Worm (Caenorhabditis elegans) whole organism, young adult: ENCODE data around the gene hut-1.

Experiments
- B0019.2 ChIP-seq: fragments of 200-800 bp; sonication (Bioruptor generic); conservative IDR thresholded peaks from 2 replicates; pipeline ENCODE4 v1.3.6; 2022; ENCODE audit warnings: missing genetic modification reagents, missing genetic modification characterization, missing compliant biosample characterization
- B0261.1 ChIP-seq: sonication (generic microtip); optimal IDR thresholded peaks from 2 replicates; lab custom pipeline; 2016; ENCODE audit warnings: mild to moderate bottlenecking, missing genetic modification characterization, moderate library complexity, missing compliant biosample characterization
- F57A8.1 ChIP-seq: fragments of 200-800 bp; sonication (Bioruptor generic); optimal IDR thresholded peaks from 2 replicates; lab custom pipeline; 2018; ENCODE audit warnings: mild to moderate bottlenecking, missing genetic modification characterization, moderate library complexity, missing compliant biosample characterization
- ZK185.1 ChIP-seq: sonication (generic microtip); optimal IDR thresholded peaks from 2 replicates; lab custom pipeline; 2016; ENCODE audit warnings: mild to moderate bottlenecking, missing genetic modification characterization, missing compliant biosample characterization; ENCODE audit not compliant: poor library complexity, severe bottlenecking
- chd-7 ChIP-seq: sonication (generic microtip); optimal IDR thresholded peaks from 2 replicates; lab custom pipeline; 2016; ENCODE audit warnings: mild to moderate bottlenecking, missing genetic modification characterization, moderate library complexity, missing compliant biosample characterization
- lag-1 ChIP-seq: fragments of 200-800 bp; sonication (Bioruptor generic); IDR thresholded peaks from 2 replicates; pipeline ENCODE4 v1.3.6; 2022; ENCODE audit warnings: missing genetic modification reagents, missing genetic modification characterization, missing compliant biosample characterization
- lin-40 ChIP-seq: sonication (generic microtip); optimal IDR thresholded peaks from 2 replicates; lab custom pipeline; 2016; ENCODE audit warnings: missing genetic modification characterization, mild to moderate bottlenecking, missing compliant biosample characterization, missing genotype, missing genetic modification reagents
- mes-4 ChIP-seq: sonication (generic microtip); optimal IDR thresholded peaks from 2 replicates; lab custom pipeline; 2016; ENCODE audit warnings: missing genotype, missing genetic modification characterization, missing compliant biosample characterization
- nfya-1 ChIP-seq: sonication (generic microtip); optimal IDR thresholded peaks from 2 replicates; lab custom pipeline; 2017; ENCODE audit warnings: antibody characterized with exemption, missing compliant biosample characterization, missing genetic modification characterization, borderline replicate concordance; ENCODE audit not compliant: insufficient read depth
- pha-4 ChIP-seq: fragments of 150-350 bp; sonication (generic microtip); optimal IDR thresholded peaks from 2 replicates; lab custom pipeline; 2014; ENCODE audit warnings: missing biosample characterization, missing genetic modification reagents, missing genetic modification characterization
- snpc-4 ChIP-seq, 5 experiments: fragments of 150-350 bp in 1 of 5; sonication (generic microtip) in 4 of 5; optimal IDR thresholded peaks; 2 replicates each; lab custom pipeline; 2014 to 2018; ENCODE audit warnings: missing genetic modification characterization in 5 of 5, missing biosample characterization in 3 of 5, antibody characterized with exemption in 2 of 5, mild to moderate bottlenecking in 2 of 5, missing compliant biosample characterization in 2 of 5, missing genotype in 2 of 5, moderate library complexity in 2 of 5, missing genetic modification reagents in 1 of 5
- unc-130 ChIP-seq: sonication (generic microtip); optimal IDR thresholded peaks from 2 replicates; lab custom pipeline; 2016; ENCODE audit warnings: missing genetic modification reagents, missing genetic modification characterization, missing compliant biosample characterization
- ztf-25 ChIP-seq: fragments of 200-800 bp; sonication (Bioruptor generic); IDR thresholded peaks from 2 replicates; pipeline ENCODE4 v1.3.6; 2022; ENCODE audit warnings: missing genetic modification reagents, missing genetic modification characterization, missing compliant biosample characterization
- ztf-6 ChIP-seq: fragments of 200-800 bp; sonication (Bioruptor generic); IDR thresholded peaks from 2 replicates; pipeline ENCODE4 v1.3.6; 2022; ENCODE audit warnings: missing genetic modification reagents, missing genetic modification characterization, missing compliant biosample characterization

ce11 chrIII:12711682-12712081 lies 322 bp downstream of the hut-1 start:
- TF ChIP-seq chd-7 (tag; lab: Kevin White, UChicago) (no peak), mes-4 (tag; lab: Kevin White, UChicago) (no peak), lag-1 (GFP tag; lab: Robert Waterston, UW) (no peak), ZK185.1 (tag; lab: Kevin White, UChicago) (no peak), B0019.2 (GFP tag; lab: Robert Waterston, UW) (no peak), ztf-6 (GFP tag; lab: Robert Waterston, UW) (no peak), unc-130 (no peak), pha-4 (tag; lab: Kevin White, UChicago) (no peak), ztf-25 (GFP tag; lab: Robert Waterston, UW) (no peak), lin-40 (tag; lab: Kevin White, UChicago) (no peak), nfya-1 (tag; lab: Kevin White, UChicago) (no peak), B0261.1 (tag; lab: Kevin White, UChicago) (no peak), F57A8.1 (GFP tag; lab: Kevin White, UChicago) (no peak), snpc-4 (GFP tag; optimal IDR thresholded peaks at IDR 0.05; lab: Kevin White, UChicago) (no peak), snpc-4 (tag; optimal IDR thresholded peaks at IDR 0.05; lab: Kevin White, UChicago) (no peak)
